Fruit fly (Drosophila melanogaster) whole organism, embryonic: ENCODE results near the gene tex.
A peak's percentile ranks its signal among the peaks of the same experiment; 100 is the strongest.

Source experiments
- Asciz ChIP-seq: fragments of 200-800 bp; sonication (Bioruptor generic); optimal IDR thresholded peaks from 2 replicates; lab custom pipeline; 2017; ENCODE audit warnings: missing biosample characterization, mild to moderate bottlenecking, missing genetic modification characterization, missing genetic modification reagents
- CG10267 ChIP-seq: fragments of 200-800 bp; sonication (Bioruptor generic); optimal IDR thresholded peaks from 2 replicates; lab custom pipeline; 2018; ENCODE audit warnings: missing biosample characterization, mild to moderate bottlenecking, missing genetic modification characterization, moderate library complexity
- CG11093 ChIP-seq: fragments of 200-800 bp; sonication (Bioruptor generic); IDR thresholded peaks from 3 replicates; pipeline ENCODE4 v1.3.6; 2022; ENCODE audit warnings: missing biosample characterization, missing genetic modification characterization
- CG14050 ChIP-seq: fragments of 200-800 bp; sonication (Bioruptor generic); IDR thresholded peaks from 3 replicates; pipeline ENCODE4 v1.3.6; 2022; ENCODE audit warnings: missing biosample characterization, missing genetic modification characterization
- CG14710 ChIP-seq: fragments of 200-800 bp; sonication (Bioruptor generic); optimal IDR thresholded peaks from 3 replicates; lab custom pipeline; 2019; ENCODE audit warnings: missing biosample characterization, mild to moderate bottlenecking, missing genetic modification characterization, moderate library complexity
- CG15601 ChIP-seq: fragments of 200-800 bp; sonication (Bioruptor generic); optimal IDR thresholded peaks from 3 replicates; lab custom pipeline; 2019; ENCODE audit warnings: missing biosample characterization, mild to moderate bottlenecking, missing genetic modification characterization, moderate library complexity
- CG31388 ChIP-seq: fragments of 200-800 bp; sonication (Bioruptor generic); optimal IDR thresholded peaks from 2 replicates; lab custom pipeline; 2016; ENCODE audit warnings: missing biosample characterization, missing genetic modification characterization
- CG4360 ChIP-seq: fragments of 200-800 bp; sonication (Bioruptor generic); IDR thresholded peaks from 2 replicates; pipeline ENCODE4 v1.3.6; 2022; ENCODE audit warnings: missing biosample characterization, missing genetic modification characterization
- CG7271 ChIP-seq: fragments of 200-800 bp; sonication (Bioruptor generic); optimal IDR thresholded peaks from 2 replicates; lab custom pipeline; 2018; ENCODE audit warnings: missing biosample characterization, mild to moderate bottlenecking, missing genetic modification characterization, moderate library complexity
- CG7357 ChIP-seq: fragments of 200-800 bp; sonication (Bioruptor generic); IDR thresholded peaks from 3 replicates; pipeline ENCODE4 v1.3.6; 2022; ENCODE audit warnings: missing biosample characterization, missing genetic modification characterization
- CG7987 ChIP-seq: fragments of 200-800 bp; sonication (Bioruptor generic); optimal IDR thresholded peaks from 2 replicates; lab custom pipeline; 2018; ENCODE audit warnings: missing biosample characterization, mild to moderate bottlenecking, missing genetic modification characterization, moderate library complexity
- CG8388 ChIP-seq: fragments of 200-800 bp; sonication (Bioruptor generic); optimal IDR thresholded peaks from 2 replicates; lab custom pipeline; 2019; ENCODE audit warnings: missing biosample characterization, mild to moderate bottlenecking, missing genetic modification characterization, moderate library complexity
- CkIIα-i1 ChIP-seq: fragments of 200-800 bp; sonication (Bioruptor generic); IDR thresholded peaks from 2 replicates; pipeline ENCODE4 v1.3.6; 2022; ENCODE audit warnings: missing biosample characterization, missing genetic modification characterization
- CrebB ChIP-seq: fragments of 200-800 bp; sonication (Bioruptor generic); optimal IDR thresholded peaks from 3 replicates; lab custom pipeline; 2018; ENCODE audit warnings: missing biosample characterization, mild to moderate bottlenecking, missing genetic modification characterization
- Dp ChIP-seq: fragments of 200-800 bp; sonication (Bioruptor generic); optimal IDR thresholded peaks from 2 replicates; lab custom pipeline; 2018; ENCODE audit warnings: missing biosample characterization, mild to moderate bottlenecking, missing genetic modification characterization, moderate library complexity
- Ets65A ChIP-seq: fragments of 200-800 bp; sonication (Bioruptor generic); peaks from one replicate; lab custom pipeline; 2016; ENCODE audit warnings: missing biosample characterization, missing genetic modification characterization
- Kr ChIP-seq: fragments of 200-800 bp; sonication (Bioruptor generic); optimal IDR thresholded peaks from 2 replicates; lab custom pipeline; 2017; ENCODE audit warnings: missing biosample characterization, mild to moderate bottlenecking, missing genetic modification characterization
- Mes4 ChIP-seq: fragments of 200-800 bp; sonication (Bioruptor generic); optimal IDR thresholded peaks from 2 replicates; lab custom pipeline; 2016; ENCODE audit warnings: missing biosample characterization, missing genetic modification characterization
- NK7.1 ChIP-seq: fragments of 200-800 bp; sonication (Bioruptor generic); optimal IDR thresholded peaks from 3 replicates; lab custom pipeline; 2016; ENCODE audit warnings: missing biosample characterization, missing genetic modification characterization
- Nf-YA ChIP-seq: fragments of 200-800 bp; sonication (Bioruptor generic); IDR thresholded peaks from 2 replicates; pipeline ENCODE4 v1.3.6; 2022; ENCODE audit warnings: missing biosample characterization, missing genetic modification characterization
- YL-1 ChIP-seq: fragments of 200-800 bp; sonication (Bioruptor generic); optimal IDR thresholded peaks from 3 replicates; lab custom pipeline; 2017; ENCODE audit warnings: missing biosample characterization, mild to moderate bottlenecking, missing genetic modification characterization
- ab ChIP-seq: fragments of 200-800 bp; sonication (Bioruptor generic); optimal IDR thresholded peaks from 2 replicates; lab custom pipeline; 2016; ENCODE audit warnings: missing biosample characterization, missing genetic modification characterization
- aop ChIP-seq: fragments of 200-800 bp; sonication (Bioruptor generic); IDR thresholded peaks from 2 replicates; pipeline ENCODE4 v1.3.6; 2022; ENCODE audit warnings: missing biosample characterization, missing genetic modification characterization
- az2 ChIP-seq: fragments of 200-800 bp; sonication (Bioruptor generic); optimal IDR thresholded peaks from 3 replicates; lab custom pipeline; 2016; ENCODE audit warnings: missing biosample characterization, missing genetic modification characterization
- bcd ChIP-seq: fragments of 200-800 bp; sonication (Bioruptor generic); optimal IDR thresholded peaks from 2 replicates; lab custom pipeline; 2017; ENCODE audit warnings: missing biosample characterization, mild to moderate bottlenecking, missing genetic modification characterization
- chn ChIP-seq: fragments of 200-800 bp; sonication (Bioruptor generic); optimal IDR thresholded peaks from 2 replicates; lab custom pipeline; 2016; ENCODE audit warnings: missing biosample characterization, missing genetic modification characterization
- disco-r ChIP-seq: fragments of 200-800 bp; sonication (Bioruptor generic); optimal IDR thresholded peaks from 2 replicates; lab custom pipeline; 2016; ENCODE audit warnings: missing biosample characterization, missing genetic modification characterization
- dpn ChIP-seq, 2 experiments: fragments of 200-800 bp; sonication (Bioruptor generic); optimal IDR thresholded peaks; 3 replicates each; lab custom pipeline; 2016; ENCODE audit warnings: missing biosample characterization in 2 of 2, missing genetic modification characterization in 2 of 2
- en ChIP-seq: fragments of 200-800 bp; sonication (Bioruptor generic); optimal IDR thresholded peaks from 2 replicates; lab custom pipeline; 2016; ENCODE audit warnings: missing biosample characterization, missing genetic modification characterization
- eyg ChIP-seq: fragments of 200-800 bp; sonication (Bioruptor generic); optimal IDR thresholded peaks from 3 replicates; lab custom pipeline; 2016; ENCODE audit warnings: missing biosample characterization, missing genetic modification characterization
- fu2 ChIP-seq: fragments of 200-800 bp; sonication (Bioruptor generic); optimal IDR thresholded peaks from 2 replicates; lab custom pipeline; 2016; ENCODE audit warnings: missing biosample characterization, missing genetic modification characterization
- hth ChIP-seq: fragments of >200 bp; optimal IDR thresholded peaks from 2 replicates; lab custom pipeline; 2017; ENCODE audit warnings: inconsistent platforms
- insv ChIP-seq, 2 experiments: fragments of 200-800 bp; sonication (Bioruptor generic); optimal IDR thresholded peaks; 3 replicates each; lab custom pipeline; 2016 to 2018; ENCODE audit warnings: missing biosample characterization in 2 of 2, missing genetic modification characterization in 2 of 2
- inv ChIP-seq: fragments of 200-800 bp; sonication (Bioruptor generic); IDR thresholded peaks from 2 replicates; pipeline ENCODE4 v1.3.6; 2022; ENCODE audit warnings: missing biosample characterization, missing genetic modification characterization; ENCODE audit not compliant: partially characterized antibody
- phol ChIP-seq: fragments of 200-800 bp; sonication (Bioruptor generic); optimal IDR thresholded peaks from 3 replicates; lab custom pipeline; 2018; ENCODE audit warnings: missing biosample characterization, mild to moderate bottlenecking, missing genetic modification characterization, moderate library complexity
- sens ChIP-seq: fragments of 200-800 bp; sonication (Bioruptor generic); peaks from one replicate; lab custom pipeline; 2016; ENCODE audit warnings: missing biosample characterization, missing genetic modification characterization

Gene tex

dm6 chr3R:8333768-8334470 lies 25.5 kb upstream of the tex start, which contains the start of gene Poxm (continued):
- peak; percentile 88 for TF ChIP-seq CG8388 (GFP tag; lab: Kevin White, UChicago)
- peak; percentile 87 for TF ChIP-seq CG7357
- no peak for TF ChIP-seq aop (GFP tag; lab: Robert Waterston, UW)
- TF ChIP-seq insv (GFP tag; optimal IDR thresholded peaks at IDR 0.05; lab: Kevin White, UChicago): peak in 1 of 2 experiments; percentile 19
- peak; percentile 77 for TF ChIP-seq chn
- TF ChIP-seq Asciz (GFP tag; lab: Kevin White, UChicago): peak; percentile 83
- no peak for TF ChIP-seq NK7.1
- TF ChIP-seq CG7987 (GFP tag; lab: Kevin White, UChicago): peak; percentile 55
- no peak for TF ChIP-seq Mes4
- TF ChIP-seq CG4360 (GFP tag; lab: Robert Waterston, UW): peak; percentile 10
- TF ChIP-seq hth (lab: Kevin White, UChicago): peak; percentile 46
- peak; percentile 95 for TF ChIP-seq CG14710

- no peak for TF ChIP-seq CrebB (tag; lab: Kevin White, UChicago)
- no peak for TF ChIP-seq fu2 (GFP tag; lab: Kevin White, UChicago)
- TF ChIP-seq CkIIα-i1 (GFP tag; lab: Robert Waterston, UW): no peak
- no peak for TF ChIP-seq ab (GFP tag; lab: Kevin White, UChicago)
- no peak for TF ChIP-seq disco-r (GFP tag; lab: Kevin White, UChicago)
- no peak for TF ChIP-seq CG10267 (tag; lab: Kevin White, UChicago)
- TF ChIP-seq bcd (GFP tag; lab: Kevin White, UChicago): no peak
- no peak for TF ChIP-seq dpn (GFP tag; optimal IDR thresholded peaks at IDR 0.05; lab: Kevin White, UChicago)
- no peak for TF ChIP-seq inv
- no peak for TF ChIP-seq CG14050 (GFP tag; lab: Robert Waterston, UW)
- no peak for TF ChIP-seq Nf-YA (GFP tag; lab: Robert Waterston, UW)
- TF ChIP-seq az2 (GFP tag; lab: Kevin White, UChicago): no peak
- TF ChIP-seq YL-1 (GFP tag; lab: Kevin White, UChicago): no peak
- TF ChIP-seq phol: no peak
- no peak for TF ChIP-seq CG31388 (GFP tag; lab: Kevin White, UChicago)
- TF ChIP-seq eyg (GFP tag; lab: Kevin White, UChicago): no peak
- no peak for TF ChIP-seq CG11093
- TF ChIP-seq, all 482 proteins: peak for 0
Observed at dm6 chr3R:8329628-8330027, 21.2 kb upstream of the tex start.

dm6 chr3R:8327967-8328789 lies 19.7 kb upstream of the tex start:
- TF ChIP-seq CG11093 (no peak), CG15601 (tag; lab: Kevin White, UChicago) (no peak), sens (GFP tag; lab: Kevin White, UChicago) (peak; percentile 19), Dp (GFP tag; lab: Kevin White, UChicago) (no peak), Ets65A (GFP tag; lab: Kevin White, UChicago) (peak; percentile 80), Kr (GFP tag; lab: Kevin White, UChicago) (no peak), en (GFP tag; lab: Kevin White, UChicago) (no peak), CG7271 (tag; lab: Kevin White, UChicago) (no peak)
